Fruit fly (Drosophila melanogaster): ENCODE results near the gene CG4582.

The CG4582 gene

dm6 chr3R:25555365-25556106 lies 27.4 kb downstream of the CG4582 start (continued):
- TF ChIP-seq GATAd (GFP tag; optimal IDR thresholded peaks at IDR 0.05) (no peak), psq (GFP tag; optimal IDR thresholded peaks at IDR 0.05) (peak; percentile 86), woc (GFP tag; optimal IDR thresholded peaks at IDR 0.05) (peak; percentile 89), lola (GFP tag; optimal IDR thresholded peaks at IDR 0.05) (no peak), rgr (GFP tag; optimal IDR thresholded peaks at IDR 0.05) (peak; percentile 82), CG9705 (GFP tag; optimal IDR thresholded peaks at IDR 0.05) (peak; percentile 78), Hr83 (GFP tag; optimal IDR thresholded peaks at IDR 0.05; ENCODE audit: poor library complexity, severe bottlenecking) (peak; percentile 20), Mio (GFP tag; optimal IDR thresholded peaks at IDR 0.05) (no peak), jim (GFP tag; optimal IDR thresholded peaks at IDR 0.05) (no peak), Hr78 (GFP tag; optimal IDR thresholded peaks at IDR 0.05) (no peak)

- TF ChIP-seq Hnf4 (GFP tag; optimal IDR thresholded peaks at IDR 0.05) (peak; percentile 1), GATAd (GFP tag; optimal IDR thresholded peaks at IDR 0.05) (no peak), psq (GFP tag; optimal IDR thresholded peaks at IDR 0.05) (peak; percentile 28), rgr (GFP tag; optimal IDR thresholded peaks at IDR 0.05) (peak; percentile 17), OdsH (GFP tag; optimal IDR thresholded peaks at IDR 0.05) (peak; percentile 29), h (GFP tag; optimal IDR thresholded peaks at IDR 0.05) (peak; percentile 38), ey (GFP tag; optimal IDR thresholded peaks at IDR 0.05) (no peak), CG9705 (GFP tag; optimal IDR thresholded peaks at IDR 0.05) (no peak)
Measured at dm6 chr3R:25552181-25552580, 30.8 kb downstream of the CG4582 start.

DNA sequence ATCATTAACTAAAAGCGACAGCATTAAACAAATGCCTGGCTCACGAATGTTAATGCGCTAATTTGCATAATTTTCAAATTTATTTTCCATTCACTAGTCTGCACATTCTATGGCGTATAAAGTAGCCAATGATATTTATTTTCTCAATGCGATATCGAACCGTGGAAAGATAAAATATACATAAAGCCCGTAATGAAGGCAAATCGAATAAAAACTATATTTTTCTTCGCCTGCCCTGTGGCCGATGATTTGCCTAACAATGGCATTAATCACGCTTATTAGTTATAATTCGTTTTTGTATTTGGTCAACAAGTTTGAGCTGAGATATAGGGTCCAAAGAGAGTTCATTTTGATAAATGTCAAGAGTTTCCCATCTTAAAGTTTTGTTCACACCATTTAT lies 32.6 kb downstream of the CG4582 start:
- TF ChIP-seq N (GFP tag; optimal IDR thresholded peaks at IDR 0.05) (no peak), Hr78 (GFP tag; optimal IDR thresholded peaks at IDR 0.05) (no peak), OdsH (GFP tag; optimal IDR thresholded peaks at IDR 0.05) (no peak), Hnf4 (GFP tag; optimal IDR thresholded peaks at IDR 0.05) (no peak), Mio (GFP tag; optimal IDR thresholded peaks at IDR 0.05) (no peak), sage (GFP tag; optimal IDR thresholded peaks at IDR 0.05) (no peak), psq (GFP tag; optimal IDR thresholded peaks at IDR 0.05) (no peak), CG9705 (GFP tag; optimal IDR thresholded peaks at IDR 0.05) (no peak), usp (GFP tag; optimal IDR thresholded peaks at IDR 0.05) (no peak), Myc (optimal IDR thresholded peaks at IDR 0.05) (no peak), brk (GFP tag; optimal IDR thresholded peaks at IDR 0.05) (no peak)

dm6 chr3R:25549740-25550139 lies 33.2 kb downstream of the CG4582 start:
- TF ChIP-seq Vsx2 (GFP tag; optimal IDR thresholded peaks at IDR 0.05; ENCODE audit: partially characterized antibody) (no peak), Hr78 (GFP tag; optimal IDR thresholded peaks at IDR 0.05) (no peak), HLH106 (tag; optimal IDR thresholded peaks at IDR 0.05) (no peak), psq (GFP tag; optimal IDR thresholded peaks at IDR 0.05) (no peak), Dfd (GFP tag; optimal IDR thresholded peaks at IDR 0.05) (no peak), Rel (GFP tag; optimal IDR thresholded peaks at IDR 0.05) (no peak), Rel (tag; optimal IDR thresholded peaks at IDR 0.05) (no peak), sage (GFP tag; optimal IDR thresholded peaks at IDR 0.05) (no peak), rgr (GFP tag; optimal IDR thresholded peaks at IDR 0.05) (no peak), Dif (GFP tag; optimal IDR thresholded peaks at IDR 0.05; ENCODE audit: partially characterized antibody) (no peak), sv (GFP tag; optimal IDR thresholded peaks at IDR 0.05) (no peak), h (GFP tag; optimal IDR thresholded peaks at IDR 0.05) (no peak), GATAd (GFP tag; optimal IDR thresholded peaks at IDR 0.05) (no peak), dl (GFP tag; optimal IDR thresholded peaks at IDR 0.05; ENCODE audit: insufficient read depth in 1 of 2, partially characterized antibody in 2 of 2) (no peak), CG9705 (GFP tag; optimal IDR thresholded peaks at IDR 0.05) (no peak), CrebA (GFP tag; optimal IDR thresholded peaks at IDR 0.05; ENCODE audit: borderline replicate concordance) (no peak), ey (GFP tag; optimal IDR thresholded peaks at IDR 0.05) (no peak), lola (GFP tag; optimal IDR thresholded peaks at IDR 0.05) (no peak)

- no peak for TF ChIP-seq OdsH (GFP tag; optimal IDR thresholded peaks at IDR 0.05)
- TF ChIP-seq HLH106 (tag; optimal IDR thresholded peaks at IDR 0.05) = no peak
Measured at dm6 chr3R:25543565-25544317, 39.2 kb downstream of the CG4582 start.

Measured in whole organism, wandering third instar larva.